Worm (Caenorhabditis elegans) whole organism, L3 larva: Measurements from ENCODE around the gene ubl-1.

ENCODE experiments used
- aly-2 ChIP-seq: fragments of 150-350 bp; optimal IDR thresholded peaks from 2 replicates; lab custom pipeline; 2014; ENCODE audit warnings: missing biosample characterization, missing genetic modification characterization
- ama-1 ChIP-seq: fragments of 150-350 bp; optimal IDR thresholded peaks from 2 replicates; lab custom pipeline; 2018
- ceh-82 ChIP-seq: fragments of 150-350 bp; optimal IDR thresholded peaks from 2 replicates; lab custom pipeline; 2014; ENCODE audit warnings: missing biosample characterization, missing genetic modification characterization
- daf-12 ChIP-seq: fragments of 150-350 bp; optimal IDR thresholded peaks from 2 replicates; lab custom pipeline; 2014; ENCODE audit warnings: missing biosample characterization, missing genetic modification reagents, missing genetic modification characterization
- egl-27 ChIP-seq: sonication (generic microtip); optimal IDR thresholded peaks from 4 replicates; lab custom pipeline; 2017; ENCODE audit warnings: missing biosample characterization, missing genetic modification reagents, missing genetic modification characterization
- lin-39 ChIP-seq: fragments of 150-350 bp; optimal IDR thresholded peaks from 2 replicates; lab custom pipeline; 2018; ENCODE audit warnings: missing biosample characterization, missing genetic modification reagents, missing genetic modification characterization
- nfya-1 ChIP-seq: sonication (generic microtip); optimal IDR thresholded peaks from 2 replicates; lab custom pipeline; 2017; ENCODE audit warnings: missing genetic modification characterization, mild to moderate bottlenecking, missing compliant biosample characterization, antibody characterized with exemption, moderate library complexity; ENCODE audit not compliant: insufficient read depth
- nhr-28 ChIP-seq: fragments of 150-350 bp; optimal IDR thresholded peaks from 2 replicates; lab custom pipeline; 2014; ENCODE audit warnings: missing biosample characterization, missing genetic modification characterization
- nhr-77 ChIP-seq: fragments of 150-350 bp; optimal IDR thresholded peaks from 2 replicates; lab custom pipeline; 2014; ENCODE audit warnings: missing biosample characterization, missing genetic modification characterization
- pqm-1 ChIP-seq: fragments of 150-350 bp; optimal IDR thresholded peaks from 2 replicates; lab custom pipeline; 2017; ENCODE audit warnings: missing biosample characterization, missing genetic modification characterization, inconsistent platforms
- sea-2 ChIP-seq: fragments of 150-350 bp; sonication (generic microtip); optimal IDR thresholded peaks from 4 replicates; lab custom pipeline; 2014; ENCODE audit warnings: missing biosample characterization, missing genetic modification reagents, missing genetic modification characterization
- snpc-4 ChIP-seq: fragments of 150-350 bp; optimal IDR thresholded peaks from 2 replicates; lab custom pipeline; 2014; ENCODE audit warnings: missing biosample characterization, missing genetic modification characterization
- ztf-4 ChIP-seq: fragments of 150-350 bp; optimal IDR thresholded peaks from 2 replicates; lab custom pipeline; 2014; ENCODE audit warnings: missing biosample characterization, missing genetic modification characterization

DNA sequence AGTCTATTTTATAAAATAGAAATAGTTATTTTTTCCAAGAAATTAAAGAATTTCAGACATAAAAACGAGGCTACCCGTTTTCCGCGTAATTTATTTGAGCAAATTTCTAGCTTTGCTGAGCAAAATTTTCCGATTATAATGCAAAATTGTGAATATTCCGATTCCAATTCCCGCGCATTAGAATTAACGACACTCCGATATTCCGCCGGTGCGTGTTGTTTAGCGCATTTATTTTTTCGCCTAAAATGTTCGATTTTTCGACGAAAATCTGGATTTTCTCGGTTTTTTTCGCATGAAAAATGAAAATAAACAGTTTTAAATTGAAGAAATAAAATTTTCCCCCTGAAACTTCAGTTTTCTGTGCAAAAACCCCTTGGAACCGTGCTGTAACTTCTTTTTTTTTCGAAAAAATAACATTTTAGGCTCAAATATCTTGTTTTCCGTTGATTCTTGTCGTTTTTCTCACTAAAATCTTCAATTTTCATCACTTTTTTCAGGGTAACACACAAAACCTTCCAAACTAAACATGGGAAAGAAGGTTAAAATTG is 2.0 kb downstream of the ubl-1 start, which contains the start of gene H06I04.3:
- TF ChIP-seq aly-2 (tag; lab: Kevin White, UChicago) (no peak), ztf-4 (tag; lab: Kevin White, UChicago) (no peak), ceh-82 (tag; lab: Kevin White, UChicago) (no peak), ama-1 (lab: Kevin White, UChicago) (no peak), egl-27 (no peak), pqm-1 (tag; lab: Kevin White, UChicago) (no peak), nfya-1 (peak; percentile 41), nhr-28 (tag; lab: Kevin White, UChicago) (no peak), lin-39 (tag; lab: Kevin White, UChicago) (peak; percentile 24), snpc-4 (no peak), nhr-77 (tag; lab: Kevin White, UChicago) (no peak), sea-2 (GFP tag; lab: Kevin White, UChicago) (no peak), daf-12 (tag; lab: Kevin White, UChicago) (no peak)
